Worm (Caenorhabditis elegans): Measurements from ENCODE around the gene srh-209.

Gene srh-209

ce11 chrV:18424471-18424870 is 19.8 kb upstream of the srh-209 start, which contains the start of gene ZK262.4:
TSS of gene ZK262.4 (minus strand) at chrV:18424571.
- no peak for TF ChIP-seq mab-9 (GFP tag; IDR thresholded peaks at IDR 0.05)
- no peak for TF ChIP-seq aha-1 (tag; optimal IDR thresholded peaks at IDR 0.05)
- TF ChIP-seq nhr-237 (tag; optimal IDR thresholded peaks at IDR 0.05), result no peak
- TF ChIP-seq unc-30 (tag; optimal IDR thresholded peaks at IDR 0.05), result no peak
- TF ChIP-seq F16B12.6 (tag; optimal IDR thresholded peaks at IDR 0.05), result no peak
- TF ChIP-seq mdl-1 (tag; optimal IDR thresholded peaks at IDR 0.05), result no peak
- TF ChIP-seq C16A3.4 (tag; optimal IDR thresholded peaks at IDR 0.05), result no peak
- TF ChIP-seq mef-2 (tag; optimal IDR thresholded peaks at IDR 0.05), result no peak
- TF ChIP-seq pax-3 (tag; optimal IDR thresholded peaks at IDR 0.05), result no peak
- TF ChIP-seq lin-39 (tag; optimal IDR thresholded peaks at IDR 0.05), result no peak
- no peak for TF ChIP-seq lin-14 (GFP tag; optimal IDR thresholded peaks at IDR 0.05)

- TF ChIP-seq ceh-8 (GFP tag; optimal IDR thresholded peaks at IDR 0.05), result no peak
- no peak for TF ChIP-seq lin-39 (tag; optimal IDR thresholded peaks at IDR 0.05)
- no peak for TF ChIP-seq nhr-47 (tag; optimal IDR thresholded peaks at IDR 0.05)
- TF ChIP-seq dsc-1 (tag; optimal IDR thresholded peaks at IDR 0.05), result no peak
- no peak for TF ChIP-seq nhr-19 (GFP tag; conservative IDR thresholded peaks at IDR 0.05)
- TF ChIP-seq nhr-11 (tag; optimal IDR thresholded peaks at IDR 0.05), result no peak
- TF ChIP-seq mef-2 (tag; optimal IDR thresholded peaks at IDR 0.05), result no peak
- no peak for TF ChIP-seq unc-98 (GFP tag; IDR thresholded peaks at IDR 0.05)
- TF ChIP-seq alr-1 (tag; optimal IDR thresholded peaks at IDR 0.05; ENCODE audit: borderline replicate concordance), result no peak
- TF ChIP-seq C04F5.9 (tag; optimal IDR thresholded peaks at IDR 0.05), result no peak
- TF ChIP-seq fos-1 (tag; optimal IDR thresholded peaks at IDR 0.05), result no peak
- TF ChIP-seq xbp-1 (tag; optimal IDR thresholded peaks at IDR 0.05), result no peak
Measured at ce11 chrV:18420797-18421196, 16.1 kb upstream of the srh-209 start, which contains the start of gene srj-26. TSS of gene srj-26 (plus strand) at chrV:18421097.

- TF ChIP-seq ceh-63 (GFP tag; optimal IDR thresholded peaks at IDR 0.05), result no peak
- TF ChIP-seq lin-14 (GFP tag; optimal IDR thresholded peaks at IDR 0.05), result no peak
- no peak for TF ChIP-seq nhr-77 (tag; optimal IDR thresholded peaks at IDR 0.05)
- TF ChIP-seq nhr-11 (tag; optimal IDR thresholded peaks at IDR 0.05), result no peak
- TF ChIP-seq snu-23 (GFP tag; optimal IDR thresholded peaks at IDR 0.05), result no peak
- TF ChIP-seq hpl-2 (GFP tag; optimal IDR thresholded peaks at IDR 0.05), result no peak
- no peak for TF ChIP-seq lsy-2 (tag; optimal IDR thresholded peaks at IDR 0.05)
- TF ChIP-seq pag-3 (tag; optimal IDR thresholded peaks at IDR 0.05; ENCODE audit: borderline replicate concordance, insufficient read depth), result no peak
- no peak for TF ChIP-seq fkh-8 (tag; optimal IDR thresholded peaks at IDR 0.05)
- TF ChIP-seq C34B4.2 (tag; optimal IDR thresholded peaks at IDR 0.05), result no peak
- no peak for TF ChIP-seq tlp-1 (tag; optimal IDR thresholded peaks at IDR 0.05)
- TF ChIP-seq swsn-7 (tag; optimal IDR thresholded peaks at IDR 0.05), result no peak
- no peak for TF ChIP-seq unc-62 (GFP tag; optimal IDR thresholded peaks at IDR 0.05)
- no peak for TF ChIP-seq xbp-1 (tag; optimal IDR thresholded peaks at IDR 0.05)
Measured at ce11 chrV:18414051-18414450, 9.4 kb upstream of the srh-209 start, which contains the start of gene txt-8. TSS of gene txt-8 (plus strand) at chrV:18414351.

ce11 chrV:18412887-18413286 is 8.2 kb upstream of the srh-209 start, which contains the start of gene ZK262.2:
TSS of gene ZK262.2 (minus strand) at chrV:18412987.
- TF ChIP-seq vab-15 (tag; optimal IDR thresholded peaks at IDR 0.05) (no peak), zag-1 (tag; optimal IDR thresholded peaks at IDR 0.05) (no peak), unc-86 (tag; optimal IDR thresholded peaks at IDR 0.05) (no peak), irx-1 (tag; optimal IDR thresholded peaks at IDR 0.05) (no peak), aha-1 (tag; optimal IDR thresholded peaks at IDR 0.05) (no peak), fkh-8 (tag; optimal IDR thresholded peaks at IDR 0.05) (no peak), ceh-88 (GFP tag; IDR thresholded peaks at IDR 0.05) (no peak), tlp-1 (tag; optimal IDR thresholded peaks at IDR 0.05) (no peak), nhr-11 (tag; optimal IDR thresholded peaks at IDR 0.05) (no peak), hpl-2 (GFP tag; optimal IDR thresholded peaks at IDR 0.05) (no peak), xbp-1 (tag; optimal IDR thresholded peaks at IDR 0.05) (no peak), mef-2 (tag; optimal IDR thresholded peaks at IDR 0.05) (no peak), fkh-10 (GFP tag; optimal IDR thresholded peaks at IDR 0.05) (no peak)

All from whole organism, L1 larva.